Fruit fly (Drosophila melanogaster): Measurements from ENCODE around the gene CG15353.

- TF ChIP-seq ttk (optimal IDR thresholded peaks at IDR 0.05) (no peak), Sin3A (optimal IDR thresholded peaks at IDR 0.05) (no peak), h (optimal IDR thresholded peaks at IDR 0.05) (no peak), Myc (optimal IDR thresholded peaks at IDR 0.05) (no peak), psq (optimal IDR thresholded peaks at IDR 0.05) (no peak)
These were observed 3.5 kb upstream of the CG15353 start for dm6 chr2L:2010335-2011061.

Data from Kc167 (cell line).